Fruit fly (Drosophila melanogaster) whole organism, embryonic: Measurements from ENCODE around the gene CG34126.

ENCODE experiments used
- CG10543 ChIP-seq: fragments of 200-800 bp; sonication (Bioruptor generic); optimal IDR thresholded peaks from 3 replicates; lab custom pipeline; 2017; ENCODE audit warnings: missing biosample characterization, mild to moderate bottlenecking, missing genetic modification characterization, moderate library complexity
- CG10959 ChIP-seq: fragments of 200-800 bp; sonication (Bioruptor generic); IDR thresholded peaks from 2 replicates; pipeline ENCODE4 v1.3.6; 2022; ENCODE audit warnings: missing biosample characterization, missing genetic modification characterization
- CG13123 ChIP-seq: fragments of 200-800 bp; sonication (Bioruptor generic); optimal IDR thresholded peaks from 2 replicates; lab custom pipeline; 2016; ENCODE audit warnings: missing biosample characterization, missing genetic modification characterization
- CG13424 ChIP-seq: fragments of 200-800 bp; sonication (Bioruptor generic); optimal IDR thresholded peaks from 2 replicates; lab custom pipeline; 2019; ENCODE audit warnings: missing biosample characterization, mild to moderate bottlenecking, missing genetic modification characterization, moderate library complexity
- CG14710 ChIP-seq: fragments of 200-800 bp; sonication (Bioruptor generic); optimal IDR thresholded peaks from 3 replicates; lab custom pipeline; 2019; ENCODE audit warnings: missing biosample characterization, mild to moderate bottlenecking, missing genetic modification characterization, moderate library complexity
- CG15011 ChIP-seq: fragments of 200-800 bp; sonication (Bioruptor generic); optimal IDR thresholded peaks from 3 replicates; lab custom pipeline; 2018; ENCODE audit warnings: missing biosample characterization, mild to moderate bottlenecking, missing genetic modification characterization
- CG1529 ChIP-seq: fragments of 200-800 bp; sonication (Bioruptor generic); optimal IDR thresholded peaks from 3 replicates; lab custom pipeline; 2018; ENCODE audit warnings: missing biosample characterization, missing genetic modification characterization
- CG16779 ChIP-seq: fragments of 200-800 bp; sonication (Bioruptor generic); IDR thresholded peaks from 2 replicates; pipeline ENCODE4 v1.3.6; 2022; ENCODE audit warnings: missing biosample characterization, missing genetic modification characterization
- CG2678 ChIP-seq: fragments of 200-800 bp; sonication (Bioruptor generic); optimal IDR thresholded peaks from 3 replicates; lab custom pipeline; 2019; ENCODE audit warnings: missing biosample characterization, mild to moderate bottlenecking, missing genetic modification characterization, moderate library complexity
- CG2889 ChIP-seq: fragments of 200-800 bp; sonication (Bioruptor generic); IDR thresholded peaks from 3 replicates; pipeline ENCODE4 v1.3.6; 2022; ENCODE audit warnings: missing biosample characterization, missing genetic modification characterization
- CG4730 ChIP-seq: fragments of 200-800 bp; sonication (Bioruptor generic); IDR thresholded peaks from 2 replicates; pipeline ENCODE4 v1.3.6; 2022; ENCODE audit warnings: missing biosample characterization, missing genetic modification characterization
- CG4820 ChIP-seq: fragments of 200-800 bp; sonication (Bioruptor generic); optimal IDR thresholded peaks from 3 replicates; lab custom pipeline; 2016; ENCODE audit warnings: missing biosample characterization, missing genetic modification characterization
- CG6765 ChIP-seq: fragments of 200-800 bp; sonication (Bioruptor generic); optimal IDR thresholded peaks from 3 replicates; lab custom pipeline; 2017; ENCODE audit warnings: missing biosample characterization, mild to moderate bottlenecking, missing genetic modification characterization
- CG7372 ChIP-seq: fragments of 200-800 bp; sonication (Bioruptor generic); IDR thresholded peaks from 2 replicates; pipeline ENCODE4 v1.3.6; 2022; ENCODE audit warnings: missing biosample characterization, missing genetic modification characterization
- CG7987 ChIP-seq: fragments of 200-800 bp; sonication (Bioruptor generic); optimal IDR thresholded peaks from 2 replicates; lab custom pipeline; 2018; ENCODE audit warnings: missing biosample characterization, mild to moderate bottlenecking, missing genetic modification characterization, moderate library complexity
- CG9215 ChIP-seq: fragments of 200-800 bp; sonication (Bioruptor generic); IDR thresholded peaks from 2 replicates; pipeline ENCODE4 v1.3.6; 2022; ENCODE audit warnings: missing biosample characterization, missing genetic modification characterization
- Dbx ChIP-seq: fragments of 200-800 bp; sonication (Bioruptor generic); IDR thresholded peaks from 3 replicates; pipeline ENCODE4 v1.3.6; 2022; ENCODE audit warnings: missing biosample characterization, missing genetic modification characterization
- Ets97D ChIP-seq: fragments of 200-800 bp; sonication (Bioruptor generic); optimal IDR thresholded peaks from 3 replicates; lab custom pipeline; 2016; ENCODE audit warnings: missing biosample characterization, missing genetic modification characterization
- HHEX ChIP-seq: fragments of 200-800 bp; sonication (Bioruptor generic); optimal IDR thresholded peaks from 3 replicates; lab custom pipeline; 2017; ENCODE audit warnings: missing biosample characterization, mild to moderate bottlenecking, missing genetic modification characterization, missing genetic modification reagents
- HmgZ ChIP-seq: fragments of 200-800 bp; sonication (Bioruptor generic); optimal IDR thresholded peaks from 2 replicates; lab custom pipeline; 2018; ENCODE audit warnings: missing biosample characterization, mild to moderate bottlenecking, missing genetic modification characterization
- Hr3 ChIP-seq: fragments of 200-800 bp; sonication (Bioruptor generic); optimal IDR thresholded peaks from 3 replicates; lab custom pipeline; 2016; ENCODE audit warnings: missing biosample characterization, missing genetic modification characterization
- Kr ChIP-seq: fragments of 200-800 bp; sonication (Bioruptor generic); optimal IDR thresholded peaks from 2 replicates; lab custom pipeline; 2017; ENCODE audit warnings: missing biosample characterization, mild to moderate bottlenecking, missing genetic modification characterization
- MESR4 ChIP-seq: fragments of 200-800 bp; sonication (Bioruptor generic); optimal IDR thresholded peaks from 2 replicates; lab custom pipeline; 2018; ENCODE audit warnings: missing biosample characterization, mild to moderate bottlenecking, missing genetic modification characterization, moderate library complexity
- Mad ChIP-seq: fragments of 200-800 bp; sonication (Bioruptor generic); optimal IDR thresholded peaks from 2 replicates; lab custom pipeline; 2016; ENCODE audit warnings: missing biosample characterization, missing genetic modification characterization
- Nf-YA ChIP-seq: fragments of 200-800 bp; sonication (Bioruptor generic); IDR thresholded peaks from 2 replicates; pipeline ENCODE4 v1.3.6; 2022; ENCODE audit warnings: missing biosample characterization, missing genetic modification characterization
- Opbp ChIP-seq: fragments of 200-800 bp; sonication (Bioruptor generic); IDR thresholded peaks from 3 replicates; pipeline ENCODE4 v1.3.6; 2022; ENCODE audit warnings: missing biosample characterization, missing genetic modification characterization; ENCODE audit not compliant: partially characterized antibody
- Side ChIP-seq: fragments of 200-800 bp; sonication (Bioruptor generic); optimal IDR thresholded peaks from 2 replicates; lab custom pipeline; 2016; ENCODE audit warnings: missing biosample characterization, missing genetic modification characterization
- Sry-δ ChIP-seq: fragments of 200-800 bp; sonication (Bioruptor generic); optimal IDR thresholded peaks from 2 replicates; lab custom pipeline; 2016; ENCODE audit warnings: missing biosample characterization, missing genetic modification characterization
- ap ChIP-seq: fragments of 200-800 bp; sonication (Bioruptor generic); IDR thresholded peaks from 2 replicates; pipeline ENCODE4 v1.3.6; 2022; ENCODE audit warnings: missing biosample characterization, missing genetic modification characterization
- bcd ChIP-seq: fragments of 200-800 bp; sonication (Bioruptor generic); optimal IDR thresholded peaks from 2 replicates; lab custom pipeline; 2017; ENCODE audit warnings: missing biosample characterization, mild to moderate bottlenecking, missing genetic modification characterization
- dati ChIP-seq: fragments of 200-800 bp; sonication (Bioruptor generic); IDR thresholded peaks from 2 replicates; pipeline ENCODE4 v1.3.6; 2022; ENCODE audit warnings: missing biosample characterization, missing genetic modification characterization
- dpn ChIP-seq, 2 experiments: fragments of 200-800 bp; sonication (Bioruptor generic); optimal IDR thresholded peaks; 3 replicates each; lab custom pipeline; 2016; ENCODE audit warnings: missing biosample characterization in 2 of 2, missing genetic modification characterization in 2 of 2
- en ChIP-seq: fragments of 200-800 bp; sonication (Bioruptor generic); optimal IDR thresholded peaks from 2 replicates; lab custom pipeline; 2016; ENCODE audit warnings: missing biosample characterization, missing genetic modification characterization
- fd3F ChIP-seq: fragments of 200-800 bp; sonication (Bioruptor generic); optimal IDR thresholded peaks from 2 replicates; lab custom pipeline; 2018; ENCODE audit warnings: missing biosample characterization, mild to moderate bottlenecking, missing genetic modification characterization, moderate library complexity
- ftz-f1 ChIP-seq: fragments of 200-800 bp; sonication (Bioruptor generic); optimal IDR thresholded peaks from 2 replicates; lab custom pipeline; 2016; ENCODE audit warnings: missing biosample characterization, missing genetic modification characterization
- gce ChIP-seq: fragments of 200-800 bp; sonication (Bioruptor generic); IDR thresholded peaks from 3 replicates; pipeline ENCODE4 v1.3.6; 2022; ENCODE audit warnings: missing biosample characterization, missing genetic modification characterization
- ham ChIP-seq: fragments of 200-800 bp; sonication (Bioruptor generic); IDR thresholded peaks from 2 replicates; pipeline ENCODE4 v1.3.6; 2022; ENCODE audit warnings: missing biosample characterization, missing genetic modification characterization
- ken ChIP-seq: fragments of 200-800 bp; sonication (Bioruptor generic); IDR thresholded peaks from 3 replicates; pipeline ENCODE4 v1.3.6; 2022; ENCODE audit warnings: missing biosample characterization, missing genetic modification characterization
- lbe ChIP-seq: fragments of 200-800 bp; sonication (Bioruptor generic); optimal IDR thresholded peaks from 2 replicates; lab custom pipeline; 2016; ENCODE audit warnings: missing biosample characterization, mild to moderate bottlenecking, missing genetic modification characterization
- nerfin-2 ChIP-seq: fragments of 200-800 bp; sonication (Bioruptor generic); IDR thresholded peaks from 2 replicates; pipeline ENCODE4 v1.3.6; 2022; ENCODE audit warnings: missing biosample characterization, missing genetic modification characterization; ENCODE audit not compliant: partially characterized antibody
- nom ChIP-seq: fragments of 200-800 bp; sonication (Bioruptor generic); optimal IDR thresholded peaks from 2 replicates; lab custom pipeline; 2017; ENCODE audit warnings: missing biosample characterization, missing genetic modification characterization, mild to moderate bottlenecking, moderate library complexity, missing genetic modification reagents
- pnt ChIP-seq: fragments of 200-800 bp; sonication (Bioruptor generic); optimal IDR thresholded peaks from 3 replicates; lab custom pipeline; 2016; ENCODE audit warnings: missing biosample characterization, missing genetic modification characterization
- prd ChIP-seq, 3 experiments: fragments of >200 bp in 2 of 3; fragments of 200-800 bp in 1 of 3; sonication (Bioruptor generic) in 1 of 3; optimal IDR thresholded peaks in 2 of 3; IDR thresholded peaks in 1 of 3; 2 replicates in 2 of 3; 3 replicates in 1 of 3; pipeline versions ENCODE4 v1.3.6 to Lab custom; 2017 to 2022; ENCODE audit warnings: missing biosample characterization in 1 of 3, missing genetic modification characterization in 1 of 3
- repo ChIP-seq: fragments of 200-800 bp; sonication (Bioruptor generic); optimal IDR thresholded peaks from 2 replicates; lab custom pipeline; 2016; ENCODE audit warnings: missing biosample characterization, missing genetic modification characterization
- sima ChIP-seq: fragments of 200-800 bp; sonication (Bioruptor generic); optimal IDR thresholded peaks from 2 replicates; lab custom pipeline; 2016; ENCODE audit warnings: missing biosample characterization, missing genetic modification characterization
- sisA ChIP-seq: fragments of 200-800 bp; sonication (Bioruptor generic); IDR thresholded peaks from 2 replicates; pipeline ENCODE4 v1.3.6; 2022; ENCODE audit warnings: missing biosample characterization, missing genetic modification characterization
- stwl ChIP-seq: fragments of 200-800 bp; sonication (Bioruptor generic); optimal IDR thresholded peaks from 3 replicates; lab custom pipeline; 2018; ENCODE audit warnings: missing biosample characterization, mild to moderate bottlenecking, missing genetic modification characterization, moderate library complexity
- tgo ChIP-seq: fragments of 200-800 bp; sonication (Bioruptor generic); IDR thresholded peaks from 3 replicates; pipeline ENCODE4 v1.3.6; 2022; ENCODE audit warnings: missing biosample characterization, missing genetic modification characterization
- zen ChIP-seq: fragments of 200-800 bp; sonication (Bioruptor generic); optimal IDR thresholded peaks from 3 replicates; lab custom pipeline; 2018; ENCODE audit warnings: missing biosample characterization, mild to moderate bottlenecking, missing genetic modification characterization, moderate library complexity
- zfh2 ChIP-seq: fragments of 200-800 bp; sonication (Bioruptor generic); optimal IDR thresholded peaks from 2 replicates; lab custom pipeline; 2016; ENCODE audit warnings: missing biosample characterization, missing genetic modification characterization

Gene CG34126

dm6 chr2L:5000287-5000871 is 19.0 kb downstream of the CG34126 start (continued):
- TF ChIP-seq Kr (GFP tag; lab: Kevin White, UChicago) (peak; percentile 40), CG10959 (GFP tag; lab: Robert Waterston, UW) (peak; percentile 70), tgo (GFP tag; lab: Robert Waterston, UW) (peak; percentile 75), sima (GFP tag; lab: Kevin White, UChicago) (no peak), MESR4 (GFP tag; lab: Kevin White, UChicago) (peak; percentile 11), dati (GFP tag; lab: Robert Waterston, UW) (0 out of 2 replicates have a peak, but pooled peaks have one; percentile 3), Dbx (peak; percentile 53), CG15011 (GFP tag; lab: Kevin White, UChicago) (peak; percentile 81), ap (GFP tag; lab: Robert Waterston, UW) (peak; percentile 26; the same call in 1 of the 2 replicates), en (GFP tag; lab: Kevin White, UChicago) (peak; percentile 45), Nf-YA (GFP tag; lab: Robert Waterston, UW) (peak; percentile 53; the same call in 1 of the 2 replicates), Sry-δ (GFP tag; lab: Kevin White, UChicago) (peak; percentile 20), CG2678 (tag; lab: Kevin White, UChicago) (peak; percentile 90), zen (tag; lab: Kevin White, UChicago) (peak; percentile 92), Ets97D (GFP tag; lab: Kevin White, UChicago) (peak; percentile 16), CG7372 (GFP tag; lab: Robert Waterston, UW) (peak; percentile 79), CG13123 (GFP tag; lab: Kevin White, UChicago) (peak; percentile 41), gce (GFP tag; lab: Robert Waterston, UW) (0 out of 3 replicates have a peak, but pooled peaks have one; percentile 50), Opbp (no peak), dpn (GFP tag; optimal IDR thresholded peaks at IDR 0.05; lab: Kevin White, UChicago) (peak; percentile 58 to 64), CG14710 (tag; lab: Kevin White, UChicago) (peak; percentile 87), HHEX (peak; percentile 85), nerfin-2 (GFP tag; lab: Robert Waterston, UW) (no peak), CG4820 (GFP tag; lab: Kevin White, UChicago) (peak; percentile 73), bcd (GFP tag; lab: Kevin White, UChicago) (peak; percentile 80), CG2889 (GFP tag; lab: Robert Waterston, UW) (peak; percentile 68; the same call in 2 of the 3 replicates), HmgZ (tag; lab: Kevin White, UChicago) (peak; percentile 80), ken (GFP tag; lab: Robert Waterston, UW) (peak; percentile 51; the same call in 2 of the 3 replicates), Hr3 (peak; percentile 68), zfh2 (peak; percentile 70), CG13424 (tag; lab: Kevin White, UChicago) (peak; percentile 92), nom (GFP tag; lab: Kevin White, UChicago) (peak; percentile 70), fd3F (GFP tag; lab: Kevin White, UChicago) (peak; percentile 69), CG6765 (GFP tag; lab: Kevin White, UChicago) (peak; percentile 72), stwl (tag; lab: Kevin White, UChicago) (no peak), pnt (GFP tag; lab: Kevin White, UChicago) (peak; percentile 73), Mad (GFP tag; lab: Kevin White, UChicago) (peak; percentile 70), sisA (peak; percentile 82), CG7987 (GFP tag; lab: Kevin White, UChicago) (peak; percentile 24), CG1529 (GFP tag; lab: Kevin White, UChicago) (peak; percentile 83), ham (GFP tag; lab: Robert Waterston, UW) (no peak), ftz-f1 (GFP tag; lab: Kevin White, UChicago) (no peak), CG10543 (GFP tag; lab: Kevin White, UChicago) (peak; percentile 75), repo (GFP tag; lab: Kevin White, UChicago) (peak; percentile 14), CG9215 (GFP tag; lab: Robert Waterston, UW) (peak; percentile 64), lbe (GFP tag; lab: Kevin White, UChicago) (peak; percentile 86), Side (GFP tag; lab: Kevin White, UChicago) (peak; percentile 81), CG4730 (GFP tag; lab: Robert Waterston, UW) (peak; percentile 69), prd (optimal IDR thresholded peaks at IDR 0.05; lab: Kevin White, UChicago) (no peak), prd (GFP tag; IDR thresholded peaks at IDR 0.05; lab: Robert Waterston, UW) (peak; percentile 86), CG16779 (no peak)
